Fruit fly (Drosophila melanogaster) whole organism: ENCODE data around the gene osa.

ENCODE experiments used
- CG8478 ChIP-seq: fragments of >200 bp; optimal IDR thresholded peaks from 2 replicates; lab custom pipeline; 2018; ENCODE audit warnings: inconsistent platforms
- Dll ChIP-seq: fragments of >200 bp; optimal IDR thresholded peaks from 2 replicates; lab custom pipeline; 2017
- pan ChIP-seq: fragments of >200 bp; optimal IDR thresholded peaks from 2 replicates; lab custom pipeline; 2017
- psq ChIP-seq: fragments of >200 bp; optimal IDR thresholded peaks from 2 replicates; lab custom pipeline; 2017

dm6 chr3R:17666061-17666796, 51.9 kb downstream of the osa start:
- TF ChIP-seq CG8478 (lab: Kevin White, UChicago) (no peak), psq (lab: Kevin White, UChicago) (no peak), Dll (lab: Kevin White, UChicago) (no peak), pan (lab: Kevin White, UChicago) (no peak)
